Fruit fly (Drosophila melanogaster) Kc167 (cell line): ENCODE results near the gene yellow-k.

Source experiments
- Sin3A ChIP-seq: fragments of >200 bp; optimal IDR thresholded peaks from 2 replicates; lab custom pipeline; 2018; ENCODE audit warnings: missing external identifiers
- insv ChIP-seq: fragments of >200 bp; optimal IDR thresholded peaks from 3 replicates; lab custom pipeline; 2018; ENCODE audit warnings: missing external identifiers

dm6 chr3L:15526712-15527111 is 6.3 kb downstream of the yellow-k start, which contains the start of gene CG33985:
- TF ChIP-seq Sin3A (no peak), insv (no peak)
